Worm (Caenorhabditis elegans) whole organism, mixed stage, embryonic: ENCODE measurements around the gene srh-42.

Source experiments
- M03D4.4 ChIP-seq: sonication (generic microtip); optimal IDR thresholded peaks from 2 replicates; lab custom pipeline; 2017; ENCODE audit warnings: mild to moderate bottlenecking, missing genetic modification characterization, missing compliant biosample characterization
- bed-3 ChIP-seq: fragments of 200-800 bp; sonication (Bioruptor generic); optimal IDR thresholded peaks from 3 replicates; lab custom pipeline; 2018; ENCODE audit warnings: mild to moderate bottlenecking, missing genetic modification characterization, moderate library complexity, missing compliant biosample characterization
- ceh-39 ChIP-seq: fragments of 150-350 bp; optimal IDR thresholded peaks from 2 replicates; lab custom pipeline; 2014; ENCODE audit warnings: missing biosample characterization, missing genetic modification characterization
- ceh-43 ChIP-seq: fragments of 200-800 bp; sonication (Bioruptor generic); optimal IDR thresholded peaks from 2 replicates; lab custom pipeline; 2018; ENCODE audit warnings: mild to moderate bottlenecking, missing genetic modification characterization, moderate library complexity, missing compliant biosample characterization
- ces-1 ChIP-seq: fragments of 150-350 bp; optimal IDR thresholded peaks from 2 replicates; lab custom pipeline; 2014; ENCODE audit warnings: missing biosample characterization, missing genetic modification reagents, missing genetic modification characterization
- cnd-1 ChIP-seq: fragments of 200-800 bp; sonication (Bioruptor generic); optimal IDR thresholded peaks from 2 replicates; lab custom pipeline; 2018; ENCODE audit warnings: mild to moderate bottlenecking, missing genetic modification characterization, missing compliant biosample characterization
- elt-1 ChIP-seq: sonication (generic microtip); optimal IDR thresholded peaks from 2 replicates; lab custom pipeline; 2017; ENCODE audit warnings: missing genetic modification characterization, mild to moderate bottlenecking, missing compliant biosample characterization, antibody characterized with exemption, moderate library complexity, borderline replicate concordance; ENCODE audit not compliant: insufficient read depth
- elt-3 ChIP-seq: fragments of 150-350 bp; optimal IDR thresholded peaks from 2 replicates; lab custom pipeline; 2014; ENCODE audit warnings: missing biosample characterization, missing genetic modification characterization
- flh-1 ChIP-seq: fragments of 200-800 bp; sonication (Bioruptor generic); optimal IDR thresholded peaks from 2 replicates; lab custom pipeline; 2018; ENCODE audit warnings: mild to moderate bottlenecking, missing genetic modification characterization, moderate library complexity, missing compliant biosample characterization
- hlh-1 ChIP-seq: fragments of 150-350 bp; optimal IDR thresholded peaks from 2 replicates; lab custom pipeline; 2014; ENCODE audit warnings: missing biosample characterization, missing genetic modification reagents, missing genetic modification characterization
- lin-13 ChIP-seq: fragments of 150-350 bp; optimal IDR thresholded peaks from 2 replicates; lab custom pipeline; 2014; ENCODE audit warnings: missing biosample characterization, missing genetic modification characterization
- lin-32 ChIP-seq: fragments of 200-800 bp; sonication (Bioruptor generic); optimal IDR thresholded peaks from 2 replicates; lab custom pipeline; 2018; ENCODE audit warnings: mild to moderate bottlenecking, missing genetic modification characterization, missing compliant biosample characterization
- lsy-2 ChIP-seq: fragments of 150-350 bp; optimal IDR thresholded peaks from 2 replicates; lab custom pipeline; 2014; ENCODE audit warnings: missing biosample characterization, missing genetic modification characterization
- mab-5 ChIP-seq: fragments of 150-350 bp; optimal IDR thresholded peaks from 2 replicates; lab custom pipeline; 2014; ENCODE audit warnings: missing biosample characterization, missing genetic modification characterization
- mep-1 ChIP-seq: fragments of 150-350 bp; optimal IDR thresholded peaks from 2 replicates; lab custom pipeline; 2017; ENCODE audit warnings: missing biosample characterization, missing genetic modification reagents, missing genetic modification characterization, inconsistent platforms
- mls-2 ChIP-seq: sonication (generic microtip); optimal IDR thresholded peaks from 2 replicates; lab custom pipeline; 2016; ENCODE audit warnings: mild to moderate bottlenecking, missing genetic modification characterization, moderate library complexity, missing compliant biosample characterization
- nhr-237 ChIP-seq: fragments of 150-350 bp; optimal IDR thresholded peaks from 2 replicates; lab custom pipeline; 2014; ENCODE audit warnings: missing biosample characterization, missing genetic modification characterization
- nhr-28 ChIP-seq: fragments of 150-350 bp; optimal IDR thresholded peaks from 2 replicates; lab custom pipeline; 2014; ENCODE audit warnings: missing biosample characterization, missing genetic modification characterization
- nhr-76 ChIP-seq: sonication (generic microtip); optimal IDR thresholded peaks from 2 replicates; lab custom pipeline; 2017; ENCODE audit warnings: missing biosample characterization, missing genetic modification characterization
- pha-4 ChIP-seq: fragments of 150-350 bp; optimal IDR thresholded peaks from 2 replicates; lab custom pipeline; 2018; ENCODE audit warnings: missing biosample characterization, missing genetic modification reagents, missing genetic modification characterization
- sem-2 ChIP-seq: fragments of 200-800 bp; sonication (Bioruptor generic); optimal IDR thresholded peaks from 2 replicates; lab custom pipeline; 2018; ENCODE audit warnings: mild to moderate bottlenecking, missing genetic modification characterization, missing compliant biosample characterization
- sptf-1 ChIP-seq: sonication (generic microtip); optimal IDR thresholded peaks from 2 replicates; lab custom pipeline; 2017; ENCODE audit warnings: mild to moderate bottlenecking, missing genetic modification characterization, moderate library complexity, missing compliant biosample characterization
- tbx-8 ChIP-seq: fragments of 200-800 bp; sonication (Bioruptor generic); optimal IDR thresholded peaks from 2 replicates; lab custom pipeline; 2018; ENCODE audit warnings: mild to moderate bottlenecking, missing genetic modification characterization, moderate library complexity, missing compliant biosample characterization
- unc-120 ChIP-seq: sonication (generic microtip); optimal IDR thresholded peaks from 2 replicates; lab custom pipeline; 2017; ENCODE audit warnings: missing genetic modification characterization, missing compliant biosample characterization; ENCODE audit not compliant: poor library complexity, severe bottlenecking
- unc-39 ChIP-seq: fragments of 150-350 bp; optimal IDR thresholded peaks from 2 replicates; lab custom pipeline; 2014; ENCODE audit warnings: missing biosample characterization, missing genetic modification characterization
- unc-62 ChIP-seq: fragments of 150-350 bp; optimal IDR thresholded peaks from 2 replicates; lab custom pipeline; 2014; ENCODE audit warnings: missing biosample characterization, missing genetic modification reagents, missing genetic modification characterization
- zip-8 ChIP-seq: fragments of 150-350 bp; optimal IDR thresholded peaks from 2 replicates; lab custom pipeline; 2014; ENCODE audit warnings: missing biosample characterization, missing genetic modification characterization

The srh-42 gene

ce11 chrII:14287277-14287676 is 1.6 kb downstream of the srh-42 start, which contains the start of gene srh-41:
Gene srh-41 (minus strand): TSS chrII:14287377.
- TF ChIP-seq sptf-1 (tag; lab: Kevin White, UChicago): no peak
- no peak for TF ChIP-seq mab-5 (tag; lab: Kevin White, UChicago)
- TF ChIP-seq elt-1 (tag; lab: Kevin White, UChicago): no peak
- no peak for TF ChIP-seq sem-2
- no peak for TF ChIP-seq unc-39 (tag; lab: Kevin White, UChicago)

DNA sequence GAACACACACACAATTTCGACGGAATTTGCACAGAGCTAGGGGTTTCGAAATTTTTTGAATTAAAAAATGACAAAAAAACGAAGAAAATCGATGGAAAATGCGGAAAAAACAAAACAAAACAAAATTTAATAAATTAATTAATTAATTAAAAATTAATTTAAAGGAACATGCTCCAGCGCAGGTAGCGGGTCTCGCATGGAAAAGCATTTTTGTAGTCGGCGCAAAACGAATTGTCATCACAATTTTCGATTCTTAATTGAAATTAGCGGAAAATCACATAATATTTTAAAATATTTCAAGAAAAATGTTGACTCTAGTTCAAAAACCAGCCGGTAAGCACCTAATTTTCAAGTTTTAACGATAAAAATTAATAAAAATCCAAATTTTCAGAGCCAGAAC is 12.5 kb downstream of the srh-42 start, which contains the start of gene Y54G11A.3:
Gene Y54G11A.3 (plus strand): TSS at position 213 of the 400 bp plus-strand sequence.
- TF ChIP-seq lin-13 (tag; lab: Kevin White, UChicago): no peak
- no peak for TF ChIP-seq nhr-76 (tag; lab: Kevin White, UChicago)

- TF ChIP-seq unc-62 (GFP tag; lab: Kevin White, UChicago) (no peak), bed-3 (no peak), tbx-8 (GFP tag; lab: Kevin White, UChicago) (no peak), nhr-76 (tag; lab: Kevin White, UChicago) (no peak), cnd-1 (no peak), unc-39 (tag; lab: Kevin White, UChicago) (no peak), elt-1 (tag; lab: Kevin White, UChicago) (no peak), sem-2 (no peak), lin-13 (tag; lab: Kevin White, UChicago) (no peak), pha-4 (tag; lab: Kevin White, UChicago) (no peak), nhr-28 (no peak), ceh-43 (GFP tag; lab: Kevin White, UChicago) (no peak), flh-1 (GFP tag; lab: Kevin White, UChicago) (no peak), zip-8 (tag; lab: Kevin White, UChicago) (no peak)
These were observed 19.0 kb downstream of the srh-42 start for ce11 chrII:14269839-14270238.

DNA sequence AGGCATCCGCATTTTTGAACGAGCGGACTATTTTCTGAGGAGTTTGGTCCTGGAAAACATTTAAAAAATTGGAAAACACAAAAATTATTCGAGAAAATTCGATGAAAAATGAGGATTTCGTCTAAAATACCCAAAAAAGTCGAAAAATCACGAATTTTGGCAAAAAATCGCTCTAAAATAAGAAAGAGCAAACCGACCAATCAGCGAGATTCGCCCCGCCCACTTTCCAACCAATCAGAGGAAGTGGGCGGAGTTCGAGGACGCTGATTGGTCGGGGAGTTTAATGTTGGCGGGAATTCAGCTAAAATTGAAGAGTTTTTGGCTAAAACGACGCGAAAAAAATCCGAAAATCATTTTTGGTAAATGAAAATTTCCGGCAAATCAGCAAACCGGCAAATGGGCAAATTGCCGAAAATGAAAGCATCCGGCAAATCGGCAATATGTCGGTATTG is 19.7 kb downstream of the srh-42 start, which contains the start of gene Y54G11A.1:
Gene Y54G11A.1 (minus strand): TSS at position 51 of the 452 bp plus-strand sequence.
- no peak for TF ChIP-seq sem-2
- TF ChIP-seq ceh-43 (GFP tag; lab: Kevin White, UChicago): no peak
- TF ChIP-seq lin-13 (tag; lab: Kevin White, UChicago): no peak
- no peak for TF ChIP-seq tbx-8 (GFP tag; lab: Kevin White, UChicago)
- no peak for TF ChIP-seq nhr-237 (tag; lab: Kevin White, UChicago)
- no peak for TF ChIP-seq unc-120 (tag; lab: Kevin White, UChicago)
- no peak for TF ChIP-seq zip-8 (tag; lab: Kevin White, UChicago)
- TF ChIP-seq lin-32 (GFP tag; lab: Kevin White, UChicago): no peak
- no peak for TF ChIP-seq flh-1 (GFP tag; lab: Kevin White, UChicago)
- TF ChIP-seq, all 35 proteins: peak for 0

ce11 chrII:14257943-14258342 is 30.9 kb downstream of the srh-42 start:
- TF ChIP-seq mls-2 (tag; lab: Kevin White, UChicago): no peak
- TF ChIP-seq hlh-1 (tag; lab: Kevin White, UChicago): no peak
- TF ChIP-seq sptf-1 (tag; lab: Kevin White, UChicago): no peak
- no peak for TF ChIP-seq ceh-39
- TF ChIP-seq lsy-2: no peak

DNA sequence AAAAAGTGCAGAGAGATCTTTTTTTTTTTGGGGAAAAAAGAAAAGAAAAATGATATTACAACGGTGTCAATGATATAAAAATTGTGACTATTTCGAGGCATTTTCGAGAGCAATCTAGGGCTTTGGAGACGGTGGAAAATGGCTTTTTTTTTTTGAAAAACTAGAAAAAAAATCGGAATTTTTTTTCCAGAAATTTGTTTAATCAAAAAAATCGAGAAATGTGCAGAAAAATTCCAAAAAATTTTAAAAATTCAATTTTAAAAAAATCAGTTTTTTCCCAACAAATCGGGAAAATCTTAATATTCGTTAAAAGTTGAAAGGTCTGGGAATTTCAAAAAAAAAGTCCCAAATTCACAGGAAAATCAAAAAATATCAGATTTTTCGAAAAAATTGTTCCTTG is 32.1 kb downstream of the srh-42 start, which contains the start of gene Y54G11A.19:
Gene Y54G11A.19 (minus strand): TSS at position 101 of the 400 bp plus-strand sequence.
- TF ChIP-seq unc-62 (GFP tag; lab: Kevin White, UChicago) (no peak), mep-1 (tag; lab: Kevin White, UChicago) (no peak), unc-120 (tag; lab: Kevin White, UChicago) (no peak), nhr-28 (no peak), ces-1 (GFP tag; lab: Kevin White, UChicago) (no peak), pha-4 (tag; lab: Kevin White, UChicago) (no peak), nhr-76 (tag; lab: Kevin White, UChicago) (no peak), tbx-8 (GFP tag; lab: Kevin White, UChicago) (no peak), mls-2 (tag; lab: Kevin White, UChicago) (no peak), elt-1 (tag; lab: Kevin White, UChicago) (no peak), nhr-237 (tag; lab: Kevin White, UChicago) (no peak), M03D4.4 (tag; lab: Kevin White, UChicago) (no peak), zip-8 (tag; lab: Kevin White, UChicago) (no peak), flh-1 (GFP tag; lab: Kevin White, UChicago) (no peak), sem-2 (no peak), cnd-1 (no peak), lsy-2 (no peak), elt-3 (tag; lab: Kevin White, UChicago) (no peak), mab-5 (tag; lab: Kevin White, UChicago) (no peak)
